Fruit fly (Drosophila melanogaster) whole organism, embryonic: ENCODE data around the gene CG32176.

Experiments
- Atf6 ChIP-seq: fragments of 200-800 bp; sonication (Bioruptor generic); IDR thresholded peaks from 2 replicates; pipeline ENCODE4 v1.3.6; 2022; ENCODE audit warnings: missing biosample characterization, missing genetic modification characterization
- Bteb2 ChIP-seq: fragments of 200-800 bp; sonication (Bioruptor generic); optimal IDR thresholded peaks from 2 replicates; lab custom pipeline; 2016; ENCODE audit warnings: missing biosample characterization, missing genetic modification characterization
- CG1024 ChIP-seq: fragments of 200-800 bp; sonication (Bioruptor generic); IDR thresholded peaks from 2 replicates; pipeline ENCODE4 v1.3.6; 2022; ENCODE audit warnings: missing biosample characterization, missing genetic modification characterization
- CG10565 ChIP-seq: fragments of 200-800 bp; sonication (Bioruptor generic); optimal IDR thresholded peaks from 3 replicates; lab custom pipeline; 2016; ENCODE audit warnings: missing biosample characterization, mild to moderate bottlenecking, missing genetic modification characterization
- CG1233 ChIP-seq: fragments of 200-800 bp; sonication (Bioruptor generic); optimal IDR thresholded peaks from 4 replicates; lab custom pipeline; 2018; ENCODE audit warnings: missing biosample characterization, mild to moderate bottlenecking, missing genetic modification characterization
- CG12744 ChIP-seq: fragments of 200-800 bp; sonication (Bioruptor generic); optimal IDR thresholded peaks from 2 replicates; lab custom pipeline; 2016; ENCODE audit warnings: missing biosample characterization, missing genetic modification characterization
- CG12769 ChIP-seq: fragments of 200-800 bp; sonication (Bioruptor generic); optimal IDR thresholded peaks from 2 replicates; lab custom pipeline; 2019; ENCODE audit warnings: missing biosample characterization, mild to moderate bottlenecking, missing genetic modification characterization, moderate library complexity
- CG12942 ChIP-seq: fragments of 200-800 bp; sonication (Bioruptor generic); optimal IDR thresholded peaks from 3 replicates; lab custom pipeline; 2016; ENCODE audit warnings: missing biosample characterization, missing genetic modification characterization
- CG13775 ChIP-seq: fragments of 200-800 bp; sonication (Bioruptor generic); optimal IDR thresholded peaks from 3 replicates; lab custom pipeline; 2017; ENCODE audit warnings: missing biosample characterization, mild to moderate bottlenecking, missing genetic modification characterization
- CG13894 ChIP-seq: fragments of 200-800 bp; sonication (Bioruptor generic); optimal IDR thresholded peaks from 3 replicates; lab custom pipeline; 2018; ENCODE audit warnings: missing biosample characterization, mild to moderate bottlenecking, missing genetic modification characterization, moderate library complexity
- CG15601 ChIP-seq: fragments of 200-800 bp; sonication (Bioruptor generic); optimal IDR thresholded peaks from 3 replicates; lab custom pipeline; 2019; ENCODE audit warnings: missing biosample characterization, mild to moderate bottlenecking, missing genetic modification characterization, moderate library complexity
- CG1603 ChIP-seq: fragments of 200-800 bp; sonication (Bioruptor generic); optimal IDR thresholded peaks from 2 replicates; lab custom pipeline; 2019; ENCODE audit warnings: missing biosample characterization, mild to moderate bottlenecking, missing genetic modification characterization, moderate library complexity
- CG16813 ChIP-seq: fragments of 200-800 bp; sonication (Bioruptor generic); IDR thresholded peaks from 3 replicates; pipeline ENCODE4 v1.3.6; 2022; ENCODE audit warnings: missing biosample characterization, missing genetic modification characterization; ENCODE audit not compliant: partially characterized antibody
- CG17829 ChIP-seq: fragments of 200-800 bp; optimal IDR thresholded peaks from 2 replicates; lab custom pipeline; 2019; ENCODE audit warnings: missing biosample characterization, mild to moderate bottlenecking, missing genetic modification characterization, moderate library complexity
- CG18262 ChIP-seq: fragments of 200-800 bp; optimal IDR thresholded peaks from 3 replicates; lab custom pipeline; 2019; ENCODE audit warnings: missing biosample characterization, mild to moderate bottlenecking, missing genetic modification characterization, moderate library complexity
- CG30020 ChIP-seq: fragments of 200-800 bp; optimal IDR thresholded peaks from 2 replicates; lab custom pipeline; 2019; ENCODE audit warnings: missing biosample characterization, mild to moderate bottlenecking, missing genetic modification characterization, moderate library complexity
- CG31224 ChIP-seq: fragments of 200-800 bp; sonication (Bioruptor generic); IDR thresholded peaks from 2 replicates; pipeline ENCODE4 v1.3.6; 2022; ENCODE audit warnings: missing biosample characterization, missing genetic modification characterization
- CG3847 ChIP-seq: fragments of 200-800 bp; sonication (Bioruptor generic); IDR thresholded peaks from 2 replicates; pipeline ENCODE4 v1.3.6; 2022; ENCODE audit warnings: missing biosample characterization, missing genetic modification characterization
- CG4404 ChIP-seq: fragments of 200-800 bp; sonication (Bioruptor generic); IDR thresholded peaks from 2 replicates; pipeline ENCODE4 v1.3.6; 2022; ENCODE audit warnings: missing biosample characterization, missing genetic modification characterization
- CG9727 ChIP-seq: fragments of 200-800 bp; sonication (Bioruptor generic); optimal IDR thresholded peaks from 3 replicates; lab custom pipeline; 2017; ENCODE audit warnings: missing biosample characterization, mild to moderate bottlenecking, missing genetic modification characterization
- CG9797 ChIP-seq: fragments of 200-800 bp; sonication (Bioruptor generic); optimal IDR thresholded peaks from 3 replicates; lab custom pipeline; 2018; ENCODE audit warnings: missing biosample characterization, mild to moderate bottlenecking, missing genetic modification characterization
- CrebB ChIP-seq: fragments of 200-800 bp; sonication (Bioruptor generic); optimal IDR thresholded peaks from 3 replicates; lab custom pipeline; 2018; ENCODE audit warnings: missing biosample characterization, mild to moderate bottlenecking, missing genetic modification characterization
- Dbx ChIP-seq: fragments of 200-800 bp; sonication (Bioruptor generic); IDR thresholded peaks from 3 replicates; pipeline ENCODE4 v1.3.6; 2022; ENCODE audit warnings: missing biosample characterization, missing genetic modification characterization
- Dek ChIP-seq: fragments of 200-800 bp; sonication (Bioruptor generic); optimal IDR thresholded peaks from 3 replicates; lab custom pipeline; 2019; ENCODE audit warnings: missing biosample characterization, mild to moderate bottlenecking, missing genetic modification characterization, moderate library complexity
- Doc2 ChIP-seq: fragments of 200-800 bp; sonication (Bioruptor generic); IDR thresholded peaks from 2 replicates; pipeline ENCODE4 v1.3.6; 2022; ENCODE audit warnings: missing biosample characterization, missing genetic modification characterization
- Doc3 ChIP-seq: fragments of 200-800 bp; sonication (Bioruptor generic); IDR thresholded peaks from 3 replicates; pipeline ENCODE4 v1.3.6; 2022; ENCODE audit warnings: missing biosample characterization, missing genetic modification characterization; ENCODE audit not compliant: partially characterized antibody
- E2f1 ChIP-seq: fragments of 200-800 bp; sonication (Bioruptor generic); IDR thresholded peaks from 2 replicates; pipeline ENCODE4 v1.3.6; 2022; ENCODE audit warnings: missing biosample characterization, missing genetic modification characterization
- Elba2 ChIP-seq: fragments of 200-800 bp; sonication (Bioruptor generic); optimal IDR thresholded peaks from 3 replicates; lab custom pipeline; 2016; ENCODE audit warnings: missing biosample characterization, missing genetic modification characterization
- Hr78 ChIP-seq, 2 experiments: fragments of 200-800 bp in 1 of 2; fragments of >200 bp in 1 of 2; sonication (Bioruptor generic) in 1 of 2; optimal IDR thresholded peaks; 2 replicates each; lab custom pipeline; 2017 to 2019; ENCODE audit warnings: missing biosample characterization in 2 of 2, missing genetic modification characterization in 2 of 2, mild to moderate bottlenecking in 1 of 2, moderate library complexity in 1 of 2
- Mrtf ChIP-seq: fragments of 200-800 bp; sonication (Bioruptor generic); IDR thresholded peaks from 3 replicates; pipeline ENCODE4 v1.3.6; 2022; ENCODE audit warnings: missing biosample characterization, missing genetic modification characterization
- Oli ChIP-seq: fragments of 200-800 bp; sonication (Bioruptor generic); optimal IDR thresholded peaks from 2 replicates; lab custom pipeline; 2018; ENCODE audit warnings: missing biosample characterization, mild to moderate bottlenecking, missing genetic modification characterization, moderate library complexity
- Rx ChIP-seq: fragments of 200-800 bp; sonication (Bioruptor generic); IDR thresholded peaks from 2 replicates; pipeline ENCODE4 v1.3.6; 2022; ENCODE audit warnings: missing biosample characterization, missing genetic modification characterization
- Sry-δ ChIP-seq: fragments of 200-800 bp; sonication (Bioruptor generic); optimal IDR thresholded peaks from 2 replicates; lab custom pipeline; 2016; ENCODE audit warnings: missing biosample characterization, missing genetic modification characterization
- da ChIP-seq: fragments of 200-800 bp; sonication (Bioruptor generic); optimal IDR thresholded peaks from 2 replicates; lab custom pipeline; 2016; ENCODE audit warnings: missing biosample characterization, missing genetic modification characterization
- disco-r ChIP-seq: fragments of 200-800 bp; sonication (Bioruptor generic); optimal IDR thresholded peaks from 2 replicates; lab custom pipeline; 2016; ENCODE audit warnings: missing biosample characterization, missing genetic modification characterization
- fd64A ChIP-seq: fragments of 200-800 bp; sonication (Bioruptor generic); optimal IDR thresholded peaks from 3 replicates; lab custom pipeline; 2018; ENCODE audit warnings: missing biosample characterization, mild to moderate bottlenecking, missing genetic modification characterization
- fru ChIP-seq: fragments of >200 bp; optimal IDR thresholded peaks from 2 replicates; lab custom pipeline; 2017
- jing ChIP-seq: fragments of 200-800 bp; sonication (Bioruptor generic); optimal IDR thresholded peaks from 2 replicates; lab custom pipeline; 2018; ENCODE audit warnings: missing biosample characterization, mild to moderate bottlenecking, missing genetic modification characterization
- klu ChIP-seq: fragments of 200-800 bp; sonication (Bioruptor generic); IDR thresholded peaks from 2 replicates; pipeline ENCODE4 v1.3.6; 2022; ENCODE audit warnings: missing biosample characterization, missing genetic modification characterization
- lov ChIP-seq, 2 experiments: fragments of 200-800 bp in 1 of 2; fragments of >200 bp in 1 of 2; sonication (Bioruptor generic) in 1 of 2; IDR thresholded peaks in 1 of 2; optimal IDR thresholded peaks in 1 of 2; 2 replicates in 1 of 2; 3 replicates in 1 of 2; pipeline versions ENCODE4 v1.3.6 to Lab custom; 2017 to 2022; ENCODE audit warnings: missing biosample characterization in 1 of 2, missing genetic modification characterization in 1 of 2
- nerfin-2 ChIP-seq: fragments of 200-800 bp; sonication (Bioruptor generic); IDR thresholded peaks from 2 replicates; pipeline ENCODE4 v1.3.6; 2022; ENCODE audit warnings: missing biosample characterization, missing genetic modification characterization; ENCODE audit not compliant: partially characterized antibody
- nom ChIP-seq: fragments of 200-800 bp; sonication (Bioruptor generic); optimal IDR thresholded peaks from 2 replicates; lab custom pipeline; 2017; ENCODE audit warnings: missing biosample characterization, missing genetic modification characterization, mild to moderate bottlenecking, moderate library complexity, missing genetic modification reagents
- odd ChIP-seq: fragments of 200-800 bp; sonication (Bioruptor generic); optimal IDR thresholded peaks from 2 replicates; lab custom pipeline; 2017; ENCODE audit warnings: missing biosample characterization, mild to moderate bottlenecking, missing genetic modification characterization
- ranshi ChIP-seq: fragments of 200-800 bp; sonication (Bioruptor generic); IDR thresholded peaks from 2 replicates; pipeline ENCODE4 v1.3.6; 2022; ENCODE audit warnings: missing biosample characterization, missing genetic modification characterization
- repo ChIP-seq: fragments of 200-800 bp; sonication (Bioruptor generic); optimal IDR thresholded peaks from 2 replicates; lab custom pipeline; 2016; ENCODE audit warnings: missing biosample characterization, missing genetic modification characterization
- slbo ChIP-seq: fragments of 200-800 bp; sonication (Bioruptor generic); IDR thresholded peaks from 2 replicates; pipeline ENCODE4 v1.3.6; 2022; ENCODE audit warnings: missing biosample characterization, missing genetic modification characterization
- sob ChIP-seq: fragments of 200-800 bp; sonication (Bioruptor generic); IDR thresholded peaks from 2 replicates; pipeline ENCODE4 v1.3.6; 2022; ENCODE audit warnings: missing biosample characterization, missing genetic modification characterization
- sqz ChIP-seq: fragments of 200-800 bp; sonication (Bioruptor generic); optimal IDR thresholded peaks from 3 replicates; lab custom pipeline; 2018; ENCODE audit warnings: missing biosample characterization, mild to moderate bottlenecking, missing genetic modification characterization
- stwl ChIP-seq: fragments of 200-800 bp; sonication (Bioruptor generic); optimal IDR thresholded peaks from 3 replicates; lab custom pipeline; 2018; ENCODE audit warnings: missing biosample characterization, mild to moderate bottlenecking, missing genetic modification characterization, moderate library complexity

CG32176 gene

DNA sequence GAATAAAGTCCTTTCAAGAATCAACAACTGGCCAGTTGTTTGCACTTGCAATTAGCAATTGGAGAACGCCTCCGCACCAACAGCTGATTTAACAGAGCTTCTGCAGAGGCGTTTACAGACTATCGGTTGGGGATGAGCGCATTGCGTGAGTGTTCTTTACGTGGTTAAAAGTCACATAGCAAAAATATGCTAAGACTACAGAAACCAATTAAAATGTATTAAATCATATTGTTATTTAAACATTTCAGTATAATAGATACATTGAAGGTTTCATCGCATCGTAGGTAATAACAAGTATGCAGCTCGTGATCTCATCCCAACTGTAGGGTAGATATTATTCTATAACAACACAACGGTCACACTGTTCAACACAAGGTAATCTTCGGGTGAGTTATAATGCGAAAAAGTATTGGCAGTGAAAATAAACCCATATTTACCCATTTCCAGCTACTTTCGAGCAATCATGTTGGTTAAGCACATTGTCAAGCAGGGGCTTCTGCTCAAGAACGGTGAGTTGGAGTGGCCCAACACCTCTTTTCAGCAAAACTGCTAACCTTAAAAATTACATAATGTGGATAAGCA, 8.4 kb upstream of the CG32176 start, which contains the start of the genes Sec3 and COX7B (continued):
- peak; percentile 84 for TF ChIP-seq CG12769
- TF ChIP-seq Elba2 = peak; percentile 67
- TF ChIP-seq lov (optimal IDR thresholded peaks at IDR 0.05; lab: Kevin White, UChicago) = no peak
- TF ChIP-seq lov (GFP tag; IDR thresholded peaks at IDR 0.05; lab: Robert Waterston, UW) = no peak
- TF ChIP-seq nom (GFP tag; lab: Kevin White, UChicago) = peak; percentile 15
- TF ChIP-seq Dbx (GFP tag; lab: Robert Waterston, UW) = peak; percentile 67; the same call in 1 of the 3 replicates
- peak; percentile 38 for TF ChIP-seq Dek (tag; lab: Kevin White, UChicago)
- no peak for TF ChIP-seq Hr78 (GFP tag; optimal IDR thresholded peaks at IDR 0.05; lab: Kevin White, UChicago)
- no peak for TF ChIP-seq fru
- peak; percentile 95 for TF ChIP-seq CG16813
- TF ChIP-seq CG12744 (GFP tag; lab: Kevin White, UChicago) = peak; percentile 60
- peak; percentile 77 for TF ChIP-seq slbo
- TF ChIP-seq fd64A = no peak
- peak; percentile 11 for TF ChIP-seq odd (GFP tag; lab: Kevin White, UChicago)
- peak; percentile 44 for TF ChIP-seq Oli (tag; lab: Kevin White, UChicago)
- peak; percentile 79 for TF ChIP-seq nerfin-2 (GFP tag; lab: Robert Waterston, UW)
- TF ChIP-seq CrebB (tag; lab: Kevin White, UChicago) = peak; percentile 60
- peak; percentile 79 for TF ChIP-seq CG17829
- TF ChIP-seq CG10565 (GFP tag; lab: Kevin White, UChicago) = no peak
- TF ChIP-seq CG4404 (GFP tag; lab: Robert Waterston, UW) = peak; percentile 55
- TF ChIP-seq CG12942 (GFP tag; lab: Kevin White, UChicago) = peak; percentile 32
- TF ChIP-seq CG30020 (tag; lab: Kevin White, UChicago) = peak; percentile 67
- peak; percentile 60 for TF ChIP-seq CG18262
- TF ChIP-seq Mrtf (GFP tag; lab: Robert Waterston, UW) = 0 out of 3 replicates have a peak, but pooled peaks have one; percentile 12
- 0 out of 2 replicates have a peak, but pooled peaks have one; percentile 6 for TF ChIP-seq CG31224 (GFP tag; lab: Robert Waterston, UW)
- TF ChIP-seq CG1603 (tag; lab: Kevin White, UChicago) = peak; percentile 82
- no peak for TF ChIP-seq repo (GFP tag; lab: Kevin White, UChicago)
- peak; percentile 65 for TF ChIP-seq CG13894 (tag; lab: Kevin White, UChicago)
- TF ChIP-seq CG9797 (GFP tag; lab: Kevin White, UChicago) = peak; percentile 90
- TF ChIP-seq sob (GFP tag; lab: Robert Waterston, UW) = peak; percentile 71
- TF ChIP-seq sqz (GFP tag; lab: Kevin White, UChicago) = no peak
- TF ChIP-seq disco-r (GFP tag; lab: Kevin White, UChicago) = no peak
- TF ChIP-seq CG1024 = no peak
- TF ChIP-seq ranshi (GFP tag; lab: Robert Waterston, UW) = 0 out of 2 replicates have a peak, but pooled peaks have one; percentile 33
- TF ChIP-seq Doc2 (GFP tag; lab: Robert Waterston, UW) = no peak
- TF ChIP-seq Doc3 (GFP tag; lab: Robert Waterston, UW) = peak; percentile 96
- TF ChIP-seq stwl = peak; percentile 45
- 0 out of 2 replicates have a peak, but pooled peaks have one; percentile 29 for TF ChIP-seq Atf6 (GFP tag; lab: Robert Waterston, UW)
- TF ChIP-seq Rx (GFP tag; lab: Robert Waterston, UW) = no peak
- TF ChIP-seq CG9727 (GFP tag; lab: Kevin White, UChicago) = peak; percentile 62
- peak; percentile 17; the same call in 1 of the 2 replicates for TF ChIP-seq klu (GFP tag; lab: Robert Waterston, UW)
- TF ChIP-seq CG3847 (GFP tag; lab: Robert Waterston, UW) = peak; percentile 74
- peak; percentile 68 for TF ChIP-seq CG15601 (tag; lab: Kevin White, UChicago)
- peak; percentile 53 for TF ChIP-seq Bteb2 (GFP tag; lab: Kevin White, UChicago)
- peak; percentile 34 for TF ChIP-seq E2f1 (GFP tag; lab: Robert Waterston, UW)
- TF ChIP-seq jing = no peak
- TF ChIP-seq Sry-δ (GFP tag; lab: Kevin White, UChicago) = peak; percentile 88
- peak; percentile 67 for TF ChIP-seq CG13775 (GFP tag; lab: Kevin White, UChicago)
- TF ChIP-seq CG1233 (GFP tag; lab: Kevin White, UChicago) = peak; percentile 38
- no peak for TF ChIP-seq da
